Fruit fly (Drosophila melanogaster): ENCODE results near the gene Or65c.
A peak's percentile ranks its signal among the peaks of the same experiment; 100 is the strongest.

Gene Or65c

DNA sequence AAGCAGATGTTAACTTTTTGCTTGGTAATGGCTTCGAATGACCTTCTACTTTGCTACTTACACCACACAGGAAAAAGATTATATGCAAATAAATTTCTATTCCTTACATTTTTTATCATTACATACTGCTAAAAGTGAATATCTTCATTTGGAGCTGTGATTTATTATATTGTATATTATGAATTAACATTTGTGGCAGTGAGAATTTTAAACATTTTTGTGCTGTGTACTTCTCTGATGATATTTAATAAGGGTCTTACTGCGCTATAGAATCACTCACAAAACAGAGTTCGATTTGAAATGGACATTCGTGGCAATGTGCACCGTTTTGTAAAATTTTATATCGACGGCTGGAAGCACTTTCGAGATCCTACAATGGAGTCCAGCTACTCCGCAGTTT, at the start of gene Or65c:
Gene Or65c, plus strand, starts transcription at position 301 of the 400 bp plus-strand sequence.
- no peak for TF ChIP-seq Dll (optimal IDR thresholded peaks at IDR 0.05)

DNA sequence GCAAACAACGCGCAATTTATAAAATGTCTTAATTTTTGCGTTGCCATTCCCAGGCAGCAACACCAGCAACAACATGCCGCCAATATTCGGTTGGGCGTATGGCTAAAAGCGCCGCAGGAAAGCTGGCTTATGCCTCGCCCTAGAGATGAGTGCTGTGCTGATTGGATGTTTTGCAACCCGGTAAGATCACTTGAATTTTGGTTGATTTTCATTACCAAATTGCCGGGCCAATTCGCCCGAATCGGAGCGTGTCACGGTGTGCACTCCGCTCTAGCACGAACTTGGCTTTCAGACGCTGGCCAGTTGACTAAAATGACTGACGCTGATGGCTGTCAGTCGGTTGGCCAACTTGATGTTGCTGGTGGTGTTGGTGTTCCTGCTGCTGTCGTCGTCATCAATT, 42.0 kb upstream of the Or65c start:
- TF ChIP-seq Dll (optimal IDR thresholded peaks at IDR 0.05) = no peak
- TF ChIP-seq CG8478 (optimal IDR thresholded peaks at IDR 0.05) = no peak
- TF ChIP-seq psq (optimal IDR thresholded peaks at IDR 0.05) = no peak
- TF ChIP-seq pan (optimal IDR thresholded peaks at IDR 0.05) = no peak
- TF ChIP-seq EcR (GFP tag; optimal IDR thresholded peaks at IDR 0.05) = no peak
- no peak for TF ChIP-seq usp (GFP tag; optimal IDR thresholded peaks at IDR 0.05)

- TF ChIP-seq usp (GFP tag; optimal IDR thresholded peaks at IDR 0.05) = no peak
- TF ChIP-seq psq (optimal IDR thresholded peaks at IDR 0.05) = no peak
- no peak for TF ChIP-seq Dll (optimal IDR thresholded peaks at IDR 0.05)
- TF ChIP-seq CG8478 (optimal IDR thresholded peaks at IDR 0.05) = no peak
- TF ChIP-seq pan (optimal IDR thresholded peaks at IDR 0.05) = no peak
- no peak for TF ChIP-seq EcR (GFP tag; optimal IDR thresholded peaks at IDR 0.05)
These were observed 30.8 kb upstream of the Or65c start for dm6 chr3L:6296611-6297010.

DNA sequence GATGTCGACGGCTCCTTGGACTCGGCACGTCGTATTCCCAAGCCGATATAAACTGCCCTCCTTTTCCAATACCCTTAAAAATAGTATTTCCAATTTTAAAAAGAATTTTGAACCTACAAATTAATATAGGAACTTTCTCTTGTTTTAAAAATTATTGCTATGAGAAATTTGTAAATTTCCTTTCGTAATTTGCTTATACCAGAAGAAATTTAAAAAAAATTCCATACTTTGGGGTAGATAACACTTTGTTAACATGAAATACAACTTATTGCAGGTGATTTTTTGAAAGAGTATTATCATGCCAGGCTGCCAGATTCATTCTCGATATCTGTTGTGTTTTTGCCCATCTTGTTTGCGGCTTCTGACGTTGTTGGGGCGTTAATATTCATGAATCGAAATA, 24.9 kb upstream of the Or65c start:
- TF ChIP-seq CG8478 (optimal IDR thresholded peaks at IDR 0.05) (no peak), pan (optimal IDR thresholded peaks at IDR 0.05) (no peak), Dll (optimal IDR thresholded peaks at IDR 0.05) (no peak), usp (GFP tag; optimal IDR thresholded peaks at IDR 0.05) (no peak), EcR (GFP tag; optimal IDR thresholded peaks at IDR 0.05) (no peak), psq (optimal IDR thresholded peaks at IDR 0.05) (no peak)

DNA sequence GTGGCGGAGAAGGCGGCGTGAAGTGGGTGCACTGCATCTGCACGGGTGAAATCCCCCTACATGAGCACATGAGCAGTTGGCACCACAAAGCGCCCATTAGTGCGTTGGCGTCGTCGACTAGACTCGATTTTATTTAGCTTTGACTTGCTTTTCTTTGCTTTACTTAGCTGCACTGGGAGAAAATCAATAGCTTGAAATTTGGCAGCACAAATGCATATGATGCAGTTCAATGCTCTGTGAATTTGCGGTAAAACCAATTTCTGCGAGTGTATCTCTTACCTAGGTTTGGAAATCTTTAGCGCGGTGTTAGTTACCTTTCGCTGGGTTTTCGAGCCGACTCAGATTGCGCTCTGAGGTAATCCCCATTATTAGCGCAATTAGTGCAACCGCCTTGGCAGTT, 22.5 kb upstream of the Or65c start:
- TF ChIP-seq CG8478 (optimal IDR thresholded peaks at IDR 0.05) (no peak), EcR (GFP tag; optimal IDR thresholded peaks at IDR 0.05) (no peak), psq (optimal IDR thresholded peaks at IDR 0.05) (no peak), Dll (optimal IDR thresholded peaks at IDR 0.05) (no peak), pan (optimal IDR thresholded peaks at IDR 0.05) (no peak), usp (GFP tag; optimal IDR thresholded peaks at IDR 0.05) (no peak)

- TF ChIP-seq psq (optimal IDR thresholded peaks at IDR 0.05) (no peak), CG8478 (optimal IDR thresholded peaks at IDR 0.05) (no peak), usp (GFP tag; optimal IDR thresholded peaks at IDR 0.05) (no peak), EcR (GFP tag; optimal IDR thresholded peaks at IDR 0.05) (no peak), pan (optimal IDR thresholded peaks at IDR 0.05) (no peak), Dll (optimal IDR thresholded peaks at IDR 0.05) (no peak)
These were observed 20.1 kb upstream of the Or65c start for dm6 chr3L:6307298-6307697.

dm6 chr3L:6308596-6308995, 18.8 kb upstream of the Or65c start:
- no peak for TF ChIP-seq usp (GFP tag; optimal IDR thresholded peaks at IDR 0.05)

dm6 chr3L:6309726-6310125, 17.7 kb upstream of the Or65c start:
- TF ChIP-seq Dll (optimal IDR thresholded peaks at IDR 0.05) = no peak
- no peak for TF ChIP-seq CG8478 (optimal IDR thresholded peaks at IDR 0.05)
- TF ChIP-seq psq (optimal IDR thresholded peaks at IDR 0.05) = no peak
- TF ChIP-seq usp (GFP tag; optimal IDR thresholded peaks at IDR 0.05) = no peak
- TF ChIP-seq pan (optimal IDR thresholded peaks at IDR 0.05) = no peak
- no peak for TF ChIP-seq EcR (GFP tag; optimal IDR thresholded peaks at IDR 0.05)

- TF ChIP-seq usp (GFP tag; optimal IDR thresholded peaks at IDR 0.05) (no peak), pan (optimal IDR thresholded peaks at IDR 0.05) (no peak)
These were observed 16.9 kb upstream of the Or65c start for dm6 chr3L:6310489-6310888.

DNA sequence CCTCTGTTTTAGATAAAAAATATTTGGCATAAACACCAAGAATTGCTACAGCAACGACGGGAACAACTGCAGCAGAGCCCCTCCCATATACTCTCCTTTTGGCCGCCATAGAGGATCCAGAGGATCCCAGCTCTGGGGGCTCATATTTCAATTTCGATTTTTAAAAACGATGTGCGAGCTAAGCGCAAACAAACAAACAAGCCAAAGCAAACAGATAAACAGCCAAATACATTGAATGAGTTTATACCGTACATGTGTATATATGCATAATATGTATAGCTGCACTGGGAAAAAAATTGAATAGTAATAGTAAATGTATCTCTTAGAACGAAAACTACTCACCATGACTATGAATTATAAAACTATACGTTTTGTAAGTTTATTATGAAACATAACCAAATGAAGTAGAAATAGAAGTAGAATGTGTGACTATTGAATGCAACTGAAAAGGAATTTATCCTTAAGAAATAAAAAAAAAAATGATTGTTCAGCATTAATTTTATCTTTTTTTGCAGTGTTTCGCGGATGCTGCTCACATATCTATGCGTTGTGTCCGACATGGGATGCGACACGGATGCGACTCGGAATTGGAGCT, 15.3 kb upstream of the Or65c start:
- TF ChIP-seq CG8478 (optimal IDR thresholded peaks at IDR 0.05) = no peak
- no peak for TF ChIP-seq psq (optimal IDR thresholded peaks at IDR 0.05)
- no peak for TF ChIP-seq EcR (GFP tag; optimal IDR thresholded peaks at IDR 0.05)
- no peak for TF ChIP-seq usp (GFP tag; optimal IDR thresholded peaks at IDR 0.05)
- no peak for TF ChIP-seq pan (optimal IDR thresholded peaks at IDR 0.05)
- no peak for TF ChIP-seq Dll (optimal IDR thresholded peaks at IDR 0.05)

dm6 chr3L:6315693-6316092, 11.7 kb upstream of the Or65c start:
- TF ChIP-seq Dll (optimal IDR thresholded peaks at IDR 0.05) (no peak), pan (optimal IDR thresholded peaks at IDR 0.05) (peak; percentile 71)

DNA sequence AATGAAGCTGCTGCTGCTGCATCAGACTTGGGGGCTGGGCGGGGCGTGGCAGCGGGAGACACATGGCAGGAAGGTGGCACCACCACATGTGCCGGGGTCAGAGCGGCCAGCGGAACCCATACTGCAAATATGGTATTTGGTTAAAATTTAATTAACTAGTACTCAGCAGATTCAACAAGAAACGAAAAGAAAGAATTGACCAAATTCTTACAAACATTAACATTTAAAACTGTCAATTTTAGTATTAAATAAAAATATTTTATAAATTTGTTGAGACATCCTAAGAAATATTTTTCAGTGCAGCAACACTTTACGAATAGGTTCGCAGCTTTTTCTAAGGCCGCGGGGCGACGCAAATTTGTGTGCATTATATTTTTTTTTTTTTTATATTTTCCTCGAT, 9.9 kb upstream of the Or65c start:
- no peak for TF ChIP-seq Dll (optimal IDR thresholded peaks at IDR 0.05)
- no peak for TF ChIP-seq EcR (GFP tag; optimal IDR thresholded peaks at IDR 0.05)

- TF ChIP-seq EcR (GFP tag; optimal IDR thresholded peaks at IDR 0.05) (no peak), psq (optimal IDR thresholded peaks at IDR 0.05) (no peak), usp (GFP tag; optimal IDR thresholded peaks at IDR 0.05) (no peak), Dll (optimal IDR thresholded peaks at IDR 0.05) (no peak)
These were observed 7.1 kb upstream of the Or65c start, which contains the start of gene Or65a for dm6 chr3L:6320311-6320710. Gene Or65a, plus strand, starts transcription at chr3L:6320611.

- TF ChIP-seq Dll (optimal IDR thresholded peaks at IDR 0.05) = no peak
- no peak for TF ChIP-seq psq (optimal IDR thresholded peaks at IDR 0.05)
- TF ChIP-seq EcR (GFP tag; optimal IDR thresholded peaks at IDR 0.05) = no peak
- TF ChIP-seq pan (optimal IDR thresholded peaks at IDR 0.05) = no peak
- no peak for TF ChIP-seq usp (GFP tag; optimal IDR thresholded peaks at IDR 0.05)
- no peak for TF ChIP-seq CG8478 (optimal IDR thresholded peaks at IDR 0.05)
These were observed 4.7 kb upstream of the Or65c start for dm6 chr3L:6322680-6323079.

All from whole organism.